Fruit fly (Drosophila melanogaster): ENCODE measurements around the gene CG5078.

DNA sequence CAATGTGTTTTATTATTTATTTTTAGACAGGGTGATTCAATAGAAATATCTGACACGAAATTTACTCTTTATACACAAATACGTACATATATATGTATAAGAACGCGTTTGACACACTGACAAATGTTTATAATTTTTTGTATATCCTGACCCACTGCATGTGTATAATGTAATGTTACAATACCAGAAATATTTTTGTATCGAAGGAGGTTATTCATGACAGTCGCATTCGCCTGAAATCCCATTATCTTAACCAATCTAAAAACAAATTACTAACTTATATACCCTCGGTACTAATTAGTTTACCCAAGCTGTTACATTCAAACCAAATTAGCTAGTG lies 11.6 kb upstream of the CG5078 start:
- TF ChIP-seq CTCF (optimal IDR thresholded peaks at IDR 0.05), result no peak
- TF ChIP-seq CG8478 (optimal IDR thresholded peaks at IDR 0.05), result no peak
